Fruit fly (Drosophila melanogaster): ENCODE data around the gene CG46464.

- TF ChIP-seq psq (GFP tag; optimal IDR thresholded peaks at IDR 0.05) (no peak), CG32264 (GFP tag; optimal IDR thresholded peaks at IDR 0.05) (no peak), fru (GFP tag; optimal IDR thresholded peaks at IDR 0.05) (no peak), lola (GFP tag; optimal IDR thresholded peaks at IDR 0.05) (no peak), woc (GFP tag; optimal IDR thresholded peaks at IDR 0.05) (no peak), GATAd (GFP tag; optimal IDR thresholded peaks at IDR 0.05) (no peak), N (GFP tag; optimal IDR thresholded peaks at IDR 0.05) (no peak), Hr78 (GFP tag; optimal IDR thresholded peaks at IDR 0.05) (no peak), OdsH (GFP tag; optimal IDR thresholded peaks at IDR 0.05) (no peak), br (GFP tag; optimal IDR thresholded peaks at IDR 0.05) (no peak), rgr (GFP tag; optimal IDR thresholded peaks at IDR 0.05) (no peak)
Observed at dm6 chrX:17452443-17452842, 8.6 kb upstream of the CG46464 start, which contains the start of gene CG8568.
